Worm (Caenorhabditis elegans) whole organism, L3 larva: ENCODE data around the gene srx-32.

ENCODE experiments used
- aly-2 ChIP-seq: fragments of 150-350 bp; optimal IDR thresholded peaks from 2 replicates; lab custom pipeline; 2014; ENCODE audit warnings: missing biosample characterization, missing genetic modification characterization
- ceh-82 ChIP-seq: fragments of 150-350 bp; optimal IDR thresholded peaks from 2 replicates; lab custom pipeline; 2014; ENCODE audit warnings: missing biosample characterization, missing genetic modification characterization
- ceh-9 ChIP-seq: sonication (generic microtip); optimal IDR thresholded peaks from 2 replicates; lab custom pipeline; 2018; ENCODE audit warnings: missing biosample characterization, missing genetic modification characterization
- daf-12 ChIP-seq: fragments of 150-350 bp; optimal IDR thresholded peaks from 2 replicates; lab custom pipeline; 2014; ENCODE audit warnings: missing biosample characterization, missing genetic modification reagents, missing genetic modification characterization
- elt-1 ChIP-seq: fragments of 150-350 bp; optimal IDR thresholded peaks from 2 replicates; lab custom pipeline; 2014; ENCODE audit warnings: missing biosample characterization, missing genetic modification characterization
- elt-3 ChIP-seq, 3 experiments: fragments of 150-350 bp in 1 of 3; sonication (generic microtip) in 2 of 3; optimal IDR thresholded peaks; 2 replicates in 2 of 3; 4 replicates in 1 of 3; lab custom pipeline; 2014 to 2017; ENCODE audit warnings: missing biosample characterization in 3 of 3, missing genetic modification characterization in 3 of 3
- fkh-10 ChIP-seq: sonication (generic microtip); optimal IDR thresholded peaks from 2 replicates; lab custom pipeline; 2017; ENCODE audit warnings: missing biosample characterization, missing genetic modification reagents, missing genetic modification characterization
- fkh-2 ChIP-seq: fragments of 150-350 bp; optimal IDR thresholded peaks from 2 replicates; lab custom pipeline; 2014; ENCODE audit warnings: missing biosample characterization, missing genetic modification reagents, missing genetic modification characterization
- fos-1 ChIP-seq: fragments of 150-350 bp; optimal IDR thresholded peaks from 2 replicates; lab custom pipeline; 2014; ENCODE audit warnings: missing biosample characterization, missing genetic modification characterization
- lin-39 ChIP-seq: fragments of 150-350 bp; optimal IDR thresholded peaks from 2 replicates; lab custom pipeline; 2018; ENCODE audit warnings: missing biosample characterization, missing genetic modification reagents, missing genetic modification characterization
- lsy-12 ChIP-seq: sonication (generic microtip); optimal IDR thresholded peaks from 2 replicates; lab custom pipeline; 2016; ENCODE audit warnings: mild to moderate bottlenecking, missing genetic modification characterization, missing compliant biosample characterization
- mdl-1 ChIP-seq: fragments of 150-350 bp; optimal IDR thresholded peaks from 2 replicates; lab custom pipeline; 2014; ENCODE audit warnings: missing biosample characterization, missing genetic modification characterization
- nhr-11 ChIP-seq: fragments of 150-350 bp; optimal IDR thresholded peaks from 2 replicates; lab custom pipeline; 2014; ENCODE audit warnings: missing biosample characterization, missing genetic modification characterization
- nhr-12 ChIP-seq: fragments of 150-350 bp; optimal IDR thresholded peaks from 2 replicates; lab custom pipeline; 2014; ENCODE audit warnings: missing biosample characterization, missing genetic modification characterization
- nhr-23 ChIP-seq: fragments of 150-350 bp; optimal IDR thresholded peaks from 2 replicates; lab custom pipeline; 2014; ENCODE audit warnings: missing biosample characterization, missing genetic modification reagents, missing genetic modification characterization
- nhr-25 ChIP-seq: sonication (generic microtip); optimal IDR thresholded peaks from 2 replicates; lab custom pipeline; 2017; ENCODE audit warnings: missing biosample characterization, missing genetic modification characterization
- nhr-67 ChIP-seq: fragments of 150-350 bp; optimal IDR thresholded peaks from 2 replicates; lab custom pipeline; 2014; ENCODE audit warnings: missing biosample characterization, missing genetic modification characterization
- nhr-76 ChIP-seq: fragments of 150-350 bp; sonication (generic microtip); optimal IDR thresholded peaks from 5 replicates; lab custom pipeline; 2014; ENCODE audit warnings: missing biosample characterization, missing genetic modification characterization
- nhr-77 ChIP-seq: fragments of 150-350 bp; optimal IDR thresholded peaks from 2 replicates; lab custom pipeline; 2014; ENCODE audit warnings: missing biosample characterization, missing genetic modification characterization
- pha-4 ChIP-seq: fragments of 150-350 bp; optimal IDR thresholded peaks from 2 replicates; lab custom pipeline; 2014; ENCODE audit warnings: missing biosample characterization, missing genetic modification reagents, missing genetic modification characterization
- skn-1 ChIP-seq: fragments of 150-350 bp; optimal IDR thresholded peaks from 2 replicates; lab custom pipeline; 2014; ENCODE audit warnings: missing biosample characterization, missing genetic modification characterization
- tbx-2 ChIP-seq: sonication (generic microtip); optimal IDR thresholded peaks from 2 replicates; lab custom pipeline; 2016; ENCODE audit warnings: mild to moderate bottlenecking, missing genetic modification characterization, missing compliant biosample characterization
- unc-39 ChIP-seq: sonication (generic microtip); optimal IDR thresholded peaks from 4 replicates; lab custom pipeline; 2017; ENCODE audit warnings: missing biosample characterization, missing genetic modification characterization
- ztf-11 ChIP-seq: fragments of 150-350 bp; optimal IDR thresholded peaks from 2 replicates; lab custom pipeline; 2014; ENCODE audit warnings: missing biosample characterization, missing genetic modification characterization

srx-32 gene

DNA sequence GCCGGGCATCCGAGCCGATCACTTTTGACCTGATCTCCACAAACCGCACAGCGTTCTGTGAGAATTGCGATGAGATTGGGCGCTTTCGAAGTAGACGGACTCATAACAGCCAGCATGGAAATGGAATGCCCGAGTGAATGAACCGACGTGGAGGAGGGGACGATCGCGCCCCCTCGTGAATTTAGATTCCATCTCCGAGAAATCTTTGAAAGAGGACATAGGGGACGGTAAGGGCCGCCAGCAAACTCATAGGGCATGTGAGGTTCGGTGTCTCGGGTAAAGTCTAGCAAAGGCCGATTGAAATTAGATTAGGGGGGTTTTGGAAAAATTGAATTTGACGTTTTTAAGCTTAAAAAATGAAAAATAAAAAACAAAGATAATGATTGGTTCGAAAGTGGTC lies 16.0 kb downstream of the srx-32 start, which contains the start of gene nhr-270:
TSS of gene nhr-270 (minus strand) at position 257 of the 400 bp plus-strand sequence.
- TF ChIP-seq nhr-23 (peak; percentile 2), elt-1 (tag; lab: Kevin White, UChicago) (peak; percentile 7), aly-2 (no peak), nhr-25 (peak; percentile 0)

DNA sequence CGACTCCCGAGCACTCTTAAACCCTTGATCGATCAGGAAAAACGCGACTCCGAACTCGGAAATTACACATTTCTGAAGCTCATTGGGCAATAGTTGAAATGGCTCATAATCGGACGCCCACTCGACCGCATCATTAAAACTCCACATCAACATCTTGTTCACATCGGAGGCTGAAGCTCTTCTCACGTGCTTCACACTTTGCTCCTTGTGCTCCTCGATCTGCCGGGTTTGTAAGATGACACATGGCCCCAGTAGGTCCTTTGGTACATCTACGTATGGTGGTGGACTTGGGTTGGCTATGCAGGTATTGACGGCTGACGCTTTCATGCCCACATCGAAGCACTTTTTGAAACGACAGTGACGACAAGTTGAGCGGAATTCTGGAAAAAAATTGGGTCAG lies 17.1 kb downstream of the srx-32 start:
- TF ChIP-seq fkh-2 (tag; lab: Kevin White, UChicago): no peak

DNA sequence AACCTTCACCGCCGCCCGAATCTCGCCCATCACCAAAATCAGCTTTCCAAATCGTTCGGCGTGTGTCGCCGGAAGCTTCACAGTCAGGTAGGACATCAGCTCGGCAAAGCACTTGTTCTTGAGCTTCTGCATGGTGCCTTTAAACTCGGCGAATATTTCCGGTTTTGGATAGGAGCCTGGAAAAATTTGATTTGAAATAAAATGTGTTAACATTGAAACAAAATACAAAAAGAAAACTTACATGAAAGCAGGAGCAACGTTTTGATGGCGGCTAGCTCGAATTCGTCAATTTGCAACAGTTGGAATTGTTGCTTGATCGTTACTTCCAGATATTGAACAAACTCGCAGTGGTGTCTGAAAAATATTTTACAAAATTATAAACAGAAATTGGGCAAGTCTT lies 17.8 kb downstream of the srx-32 start:
- TF ChIP-seq mdl-1 (tag; lab: Kevin White, UChicago) (no peak), elt-1 (tag; lab: Kevin White, UChicago) (no peak)

DNA sequence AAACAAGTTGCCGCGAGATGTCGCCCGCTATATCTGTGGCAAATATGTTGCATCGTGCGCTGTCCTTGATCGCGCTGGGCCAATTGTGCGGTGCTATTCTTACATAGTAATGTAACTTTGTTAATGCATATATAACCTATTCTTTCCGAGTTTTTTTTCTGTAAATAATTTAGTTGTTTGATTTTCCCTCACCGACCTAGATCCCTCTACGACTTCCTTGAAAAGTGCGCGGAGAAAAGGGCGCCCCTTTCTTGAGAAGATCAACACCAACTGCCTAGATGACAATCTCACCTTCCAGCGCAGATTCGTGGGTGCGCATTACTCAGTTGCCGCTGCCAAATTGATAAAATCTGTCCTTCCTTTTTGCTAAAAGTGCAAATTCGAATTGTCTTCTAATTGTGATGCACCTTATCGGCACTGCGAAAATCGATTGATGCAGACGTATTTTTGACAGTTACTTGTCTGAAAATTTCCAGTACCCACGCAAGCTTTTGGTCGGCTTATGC lies 18.9 kb downstream of the srx-32 start:
- peak; percentile 84 for TF ChIP-seq elt-1 (tag; lab: Kevin White, UChicago)
- TF ChIP-seq unc-39 (tag; lab: Kevin White, UChicago): no peak
- TF ChIP-seq nhr-76 (tag; lab: Kevin White, UChicago): no peak
- TF ChIP-seq elt-3 (tag; optimal IDR thresholded peaks at IDR 0.05; lab: Kevin White, UChicago): no peak
- TF ChIP-seq nhr-23: peak; percentile 21
- TF ChIP-seq fkh-2 (tag; lab: Kevin White, UChicago): no peak
- no peak for TF ChIP-seq skn-1 (tag; lab: Kevin White, UChicago)
- TF ChIP-seq nhr-67 (tag; lab: Kevin White, UChicago): no peak
- TF ChIP-seq fkh-10 (GFP tag; lab: Kevin White, UChicago): no peak
- peak; percentile 39 for TF ChIP-seq nhr-25
- TF ChIP-seq ztf-11 (tag; lab: Kevin White, UChicago): no peak
- TF ChIP-seq, all 47 proteins: peak for 3

DNA sequence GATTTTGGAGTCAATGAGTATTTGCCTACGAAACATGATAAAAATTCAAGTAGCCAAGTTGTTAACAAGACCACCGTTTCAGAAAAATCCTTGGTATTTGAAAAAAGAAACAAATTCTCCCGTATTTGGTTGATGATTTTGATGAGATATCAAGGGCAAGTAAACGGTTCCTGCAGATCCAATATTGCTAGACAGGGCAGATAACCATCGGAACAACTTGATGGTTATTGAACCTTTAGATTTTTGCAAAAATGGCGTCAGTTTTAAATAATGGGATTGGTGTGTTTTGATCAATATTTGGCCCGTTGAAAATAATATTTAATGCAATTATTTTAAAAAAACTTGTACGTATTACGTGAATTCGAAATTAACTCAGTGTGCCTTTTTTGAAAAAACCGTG lies 20.3 kb downstream of the srx-32 start:
- TF ChIP-seq elt-1 (tag; lab: Kevin White, UChicago) (peak; percentile 52), nhr-12 (no peak), tbx-2 (tag; lab: Kevin White, UChicago) (no peak)

DNA sequence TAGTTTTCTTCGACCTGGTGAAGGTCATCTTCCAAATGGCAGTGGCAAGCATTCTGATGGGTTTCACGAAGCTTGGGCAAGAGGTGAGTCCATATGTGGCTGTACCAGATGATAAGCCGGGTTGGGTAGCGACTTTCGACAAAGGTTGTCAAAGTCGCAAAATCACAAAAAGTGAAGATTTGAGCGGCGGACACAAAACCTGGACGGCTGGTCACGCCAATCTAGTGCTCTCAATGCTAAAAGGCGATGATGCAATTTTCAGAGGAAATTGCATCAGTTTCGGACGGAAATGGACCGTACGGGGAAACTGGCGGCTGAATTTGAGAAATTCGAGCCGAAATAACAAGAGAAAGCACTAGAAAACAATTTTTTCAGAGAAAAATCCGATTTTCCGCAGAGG lies 23.3 kb downstream of the srx-32 start:
- TF ChIP-seq nhr-77 (tag; lab: Kevin White, UChicago) (no peak), aly-2 (no peak), ceh-82 (tag; lab: Kevin White, UChicago) (no peak), nhr-76 (tag; lab: Kevin White, UChicago) (no peak), elt-3 (tag; optimal IDR thresholded peaks at IDR 0.05; lab: Kevin White, UChicago) (no peak), fkh-10 (GFP tag; lab: Kevin White, UChicago) (no peak), nhr-11 (no peak), fos-1 (no peak), unc-39 (tag; lab: Kevin White, UChicago) (no peak)
- TF ChIP-seq, all 47 proteins: peak for 0

DNA sequence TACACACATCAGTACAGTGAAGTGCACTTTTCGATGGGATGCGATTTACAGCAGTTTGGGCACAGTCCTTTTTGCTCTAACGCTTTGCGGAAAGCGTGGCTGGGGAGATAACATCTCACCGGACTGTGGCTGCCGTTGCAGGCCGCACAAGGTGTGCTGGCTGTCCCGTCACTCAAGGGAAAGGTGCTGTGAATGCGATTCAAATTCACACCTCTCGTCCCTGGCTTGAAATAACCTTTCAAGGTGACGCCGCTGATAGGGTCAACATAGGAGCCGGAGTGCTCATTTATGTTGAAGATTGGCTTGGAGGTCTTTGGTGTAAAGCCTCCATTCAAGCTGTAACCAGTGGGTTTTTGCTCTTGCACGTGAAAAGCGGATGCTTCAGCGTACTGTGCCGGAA lies 26.4 kb downstream of the srx-32 start:
- TF ChIP-seq pha-4 (tag; lab: Kevin White, UChicago) (no peak), lin-39 (tag; lab: Kevin White, UChicago) (no peak), ceh-9 (tag; lab: Kevin White, UChicago) (no peak), nhr-77 (tag; lab: Kevin White, UChicago) (no peak), daf-12 (tag; lab: Kevin White, UChicago) (no peak), fkh-10 (GFP tag; lab: Kevin White, UChicago) (no peak)

DNA sequence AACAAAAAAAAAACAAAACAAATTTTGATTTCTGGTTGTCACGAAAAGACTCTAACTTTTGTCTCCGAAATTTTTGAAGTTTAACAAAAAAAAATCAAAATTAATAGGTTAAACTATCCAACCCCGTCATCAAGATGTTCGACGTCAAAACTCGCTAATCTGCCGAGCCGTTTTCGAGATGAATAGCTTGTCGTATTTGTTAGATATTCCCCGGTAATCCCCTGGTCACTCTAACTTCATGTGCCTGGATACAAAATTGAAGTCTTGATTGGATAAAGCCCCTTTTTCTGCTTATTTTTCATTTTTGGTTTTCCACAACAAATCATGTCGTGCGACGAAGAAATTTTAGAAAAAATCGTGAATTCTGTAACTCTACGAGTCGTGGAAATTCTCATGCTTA lies 38.1 kb downstream of the srx-32 start, which contains the start of gene srab-16:
TSS of gene srab-16 (plus strand) at position 301 of the 400 bp plus-strand sequence.
- TF ChIP-seq lsy-12 (tag; lab: Kevin White, UChicago) (no peak), nhr-77 (tag; lab: Kevin White, UChicago) (no peak), lin-39 (tag; lab: Kevin White, UChicago) (no peak)

DNA sequence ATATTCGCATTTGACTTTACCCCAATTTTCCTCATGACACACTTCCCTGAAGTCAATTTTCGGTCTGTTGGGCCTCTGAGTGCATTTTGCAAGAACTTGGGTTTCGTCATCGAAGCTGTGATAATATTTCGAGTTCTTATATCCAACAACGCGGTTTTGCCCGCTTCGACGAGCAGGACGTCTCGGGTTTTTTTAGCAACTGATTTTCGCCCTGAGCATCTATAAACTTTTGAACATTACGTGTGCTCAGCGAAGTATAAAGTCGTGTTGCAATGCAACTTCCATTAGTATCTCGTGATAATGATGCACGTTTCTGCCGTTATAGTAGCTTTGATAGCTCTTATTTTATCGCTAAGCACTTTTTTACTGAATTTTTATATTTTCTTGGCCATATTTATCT lies 40.5 kb downstream of the srx-32 start, which contains the start of gene srbc-60:
TSS of gene srbc-60 (plus strand) at position 301 of the 400 bp plus-strand sequence.
- TF ChIP-seq aly-2: no peak
